Worm (Caenorhabditis elegans) whole organism, young adult: ENCODE measurements around the gene jac-1.
A peak's percentile ranks its signal among the peaks of the same experiment; 100 is the strongest.

Experiments used
- B0019.2 ChIP-seq: fragments of 200-800 bp; sonication (Bioruptor generic); conservative IDR thresholded peaks from 2 replicates; pipeline ENCODE4 v1.3.6; 2022; ENCODE audit warnings: missing genetic modification reagents, missing genetic modification characterization, missing compliant biosample characterization
- B0261.1 ChIP-seq: sonication (generic microtip); optimal IDR thresholded peaks from 2 replicates; lab custom pipeline; 2016; ENCODE audit warnings: mild to moderate bottlenecking, missing genetic modification characterization, moderate library complexity, missing compliant biosample characterization
- F22D6.2 ChIP-seq: sonication (generic microtip); optimal IDR thresholded peaks from 2 replicates; lab custom pipeline; 2016; ENCODE audit warnings: mild to moderate bottlenecking, missing genetic modification characterization, missing compliant biosample characterization
- F33H1.4 ChIP-seq: fragments of 200-800 bp; sonication (Bioruptor generic); IDR thresholded peaks from 2 replicates; pipeline ENCODE4 v1.3.6; 2022; ENCODE audit warnings: missing genetic modification reagents, missing genetic modification characterization, missing compliant biosample characterization
- F55B11.4 ChIP-seq: sonication (generic microtip); optimal IDR thresholded peaks from 2 replicates; lab custom pipeline; 2016; ENCODE audit warnings: missing compliant biosample characterization, missing genetic modification characterization, borderline replicate concordance; ENCODE audit not compliant: insufficient read depth
- K11D2.4 ChIP-seq: fragments of 200-800 bp; sonication (Bioruptor generic); IDR thresholded peaks from 2 replicates; pipeline ENCODE4 v1.3.6; 2022; ENCODE audit warnings: missing genetic modification reagents, missing genetic modification characterization, missing compliant biosample characterization
- T26A5.8 ChIP-seq: sonication (generic microtip); optimal IDR thresholded peaks from 2 replicates; lab custom pipeline; 2016; ENCODE audit warnings: missing genetic modification characterization, missing compliant biosample characterization
- ZK185.1 ChIP-seq: sonication (generic microtip); optimal IDR thresholded peaks from 2 replicates; lab custom pipeline; 2016; ENCODE audit warnings: mild to moderate bottlenecking, missing genetic modification characterization, missing compliant biosample characterization; ENCODE audit not compliant: poor library complexity, severe bottlenecking
- attf-3 ChIP-seq: fragments of 200-800 bp; sonication (Bioruptor generic); conservative IDR thresholded peaks from 2 replicates; pipeline ENCODE4 v1.3.6; 2022; ENCODE audit warnings: missing genetic modification reagents, missing genetic modification characterization, missing compliant biosample characterization
- attf-6 ChIP-seq: fragments of 200-800 bp; sonication (Bioruptor generic); IDR thresholded peaks from 2 replicates; pipeline ENCODE4 v1.3.6; 2022; ENCODE audit warnings: missing genetic modification reagents, missing genetic modification characterization, missing compliant biosample characterization
- ceh-40 ChIP-seq: fragments of 200-800 bp; sonication (Bioruptor generic); IDR thresholded peaks from 2 replicates; pipeline ENCODE4 v1.3.6; 2022; ENCODE audit warnings: missing genetic modification characterization, missing compliant biosample characterization
- ceh-58 ChIP-seq: fragments of 200-800 bp; sonication (Bioruptor generic); IDR thresholded peaks from 2 replicates; pipeline ENCODE4 v1.3.6; 2022; ENCODE audit warnings: missing genetic modification characterization, missing compliant biosample characterization
- ceh-79 ChIP-seq: sonication (generic microtip); optimal IDR thresholded peaks from 2 replicates; lab custom pipeline; 2017; ENCODE audit warnings: mild to moderate bottlenecking, missing genetic modification characterization, missing compliant biosample characterization
- ceh-91 ChIP-seq: fragments of 200-800 bp; sonication (Bioruptor generic); IDR thresholded peaks from 2 replicates; pipeline ENCODE4 v1.3.6; 2022; ENCODE audit warnings: missing genetic modification reagents, missing genetic modification characterization, missing compliant biosample characterization
- egl-44 ChIP-seq: fragments of 200-800 bp; sonication (Bioruptor generic); IDR thresholded peaks from 2 replicates; pipeline ENCODE4 v1.3.6; 2022; ENCODE audit warnings: missing genetic modification reagents, missing genetic modification characterization, missing compliant biosample characterization
- ets-4 ChIP-seq: fragments of 200-800 bp; sonication (Bioruptor generic); optimal IDR thresholded peaks from 2 replicates; lab custom pipeline; 2018; ENCODE audit warnings: mild to moderate bottlenecking, missing genetic modification characterization, missing compliant biosample characterization
- gei-17 ChIP-seq: fragments of 200-800 bp; sonication (Bioruptor generic); optimal IDR thresholded peaks from 2 replicates; lab custom pipeline; 2018; ENCODE audit warnings: mild to moderate bottlenecking, missing genetic modification characterization, missing compliant biosample characterization
- hlh-12 ChIP-seq: sonication (generic microtip); optimal IDR thresholded peaks from 2 replicates; lab custom pipeline; 2016; ENCODE audit warnings: missing genetic modification characterization, missing compliant biosample characterization
- hrde-1 ChIP-seq: sonication (generic microtip); optimal IDR thresholded peaks from 2 replicates; lab custom pipeline; 2016; ENCODE audit warnings: missing genetic modification characterization, mild to moderate bottlenecking, missing compliant biosample characterization, moderate library complexity, missing genotype, missing genetic modification reagents, borderline replicate concordance
- lir-1 ChIP-seq: fragments of 200-800 bp; sonication (Bioruptor generic); conservative IDR thresholded peaks from 2 replicates; pipeline ENCODE4 v1.3.6; 2022; ENCODE audit warnings: missing genetic modification reagents, missing genetic modification characterization, missing compliant biosample characterization
- lsl-1 ChIP-seq: fragments of 200-800 bp; sonication (Bioruptor generic); optimal IDR thresholded peaks from 2 replicates; lab custom pipeline; 2018; ENCODE audit warnings: mild to moderate bottlenecking, missing genetic modification characterization, moderate library complexity, missing compliant biosample characterization
- nhr-179 ChIP-seq: sonication (generic microtip); optimal IDR thresholded peaks from 2 replicates; lab custom pipeline; 2016; ENCODE audit warnings: mild to moderate bottlenecking, missing genetic modification characterization, missing compliant biosample characterization
- nhr-27 ChIP-seq: fragments of 200-800 bp; sonication (Bioruptor generic); optimal IDR thresholded peaks from 2 replicates; lab custom pipeline; 2018; ENCODE audit warnings: mild to moderate bottlenecking, missing genetic modification characterization, moderate library complexity, missing compliant biosample characterization
- rpc-1 ChIP-seq, 2 experiments: fragments of 150-350 bp in 1 of 2; sonication (generic microtip) in 1 of 2; optimal IDR thresholded peaks; 2 replicates each; lab custom pipeline; 2014 to 2018; ENCODE audit warnings: missing biosample characterization in 1 of 2, missing genetic modification characterization in 1 of 2, missing genetic modification reagents in 1 of 2, missing genotype in 1 of 2
- snpc-3.4 ChIP-seq: sonication (generic microtip); optimal IDR thresholded peaks from 2 replicates; lab custom pipeline; 2017; ENCODE audit warnings: missing genetic modification characterization, mild to moderate bottlenecking, missing compliant biosample characterization, antibody characterized with exemption, moderate library complexity, missing genotype, missing genetic modification reagents
- snpc-4 ChIP-seq, 5 experiments: fragments of 150-350 bp in 1 of 5; sonication (generic microtip) in 4 of 5; optimal IDR thresholded peaks; 2 replicates each; lab custom pipeline; 2014 to 2018; ENCODE audit warnings: missing genetic modification characterization in 5 of 5, missing biosample characterization in 3 of 5, antibody characterized with exemption in 2 of 5, mild to moderate bottlenecking in 2 of 5, missing compliant biosample characterization in 2 of 5, missing genotype in 2 of 5, moderate library complexity in 2 of 5, missing genetic modification reagents in 1 of 5
- sptf-2 ChIP-seq: fragments of 200-800 bp; sonication (Bioruptor generic); optimal IDR thresholded peaks from 2 replicates; lab custom pipeline; 2018; ENCODE audit warnings: mild to moderate bottlenecking, missing genetic modification characterization, missing compliant biosample characterization
- tbp1 ChIP-seq: fragments of 200-800 bp; sonication (Bioruptor generic); optimal IDR thresholded peaks from 2 replicates; lab custom pipeline; 2018; ENCODE audit warnings: mild to moderate bottlenecking, missing genetic modification characterization, missing compliant biosample characterization
- tbx-9 ChIP-seq: sonication (generic microtip); optimal IDR thresholded peaks from 2 replicates; lab custom pipeline; 2016; ENCODE audit warnings: borderline replicate concordance, missing genetic modification characterization, inconsistent platforms, missing compliant biosample characterization
- ztf-22 ChIP-seq: fragments of 200-800 bp; sonication (Bioruptor generic); optimal IDR thresholded peaks from 2 replicates; lab custom pipeline; 2018; ENCODE audit warnings: mild to moderate bottlenecking, missing genetic modification characterization, moderate library complexity, missing compliant biosample characterization
- ztf-3 ChIP-seq: fragments of 200-800 bp; sonication (Bioruptor generic); optimal IDR thresholded peaks from 2 replicates; lab custom pipeline; 2018; ENCODE audit warnings: mild to moderate bottlenecking, missing genetic modification characterization, missing compliant biosample characterization
- ztf-6 ChIP-seq: fragments of 200-800 bp; sonication (Bioruptor generic); IDR thresholded peaks from 2 replicates; pipeline ENCODE4 v1.3.6; 2022; ENCODE audit warnings: missing genetic modification reagents, missing genetic modification characterization, missing compliant biosample characterization

jac-1 gene

ce11 chrIV:16047468-16047867 is 20.8 kb upstream of the jac-1 start:
- TF ChIP-seq F33H1.4 (GFP tag; lab: Robert Waterston, UW), result no peak
- no peak for TF ChIP-seq nhr-179 (tag; lab: Kevin White, UChicago)
- TF ChIP-seq ceh-40, result no peak
- no peak for TF ChIP-seq gei-17 (GFP tag; lab: Kevin White, UChicago)
- no peak for TF ChIP-seq F22D6.2 (tag; lab: Kevin White, UChicago)
- no peak for TF ChIP-seq hrde-1 (tag; lab: Kevin White, UChicago)
- no peak for TF ChIP-seq lir-1 (GFP tag; lab: Robert Waterston, UW)
- no peak for TF ChIP-seq nhr-27 (tag; lab: Kevin White, UChicago)
- no peak for TF ChIP-seq attf-3
- TF ChIP-seq lsl-1 (GFP tag; lab: Kevin White, UChicago), result no peak

- TF ChIP-seq snpc-4 (GFP tag; optimal IDR thresholded peaks at IDR 0.05; lab: Kevin White, UChicago), result no peak
- peak in 2 of 4 experiments; percentile 26 to 65 for TF ChIP-seq snpc-4 (tag; optimal IDR thresholded peaks at IDR 0.05; lab: Kevin White, UChicago)
- peak; percentile 84 for TF ChIP-seq attf-6 (GFP tag; lab: Robert Waterston, UW)
- TF ChIP-seq B0019.2 (GFP tag; lab: Robert Waterston, UW), result no peak
- TF ChIP-seq, all 124 proteins: peak for 2
Observed at ce11 chrIV:16041038-16041437, 14.4 kb upstream of the jac-1 start.

- TF ChIP-seq tbx-9 (tag; lab: Kevin White, UChicago) (no peak), snpc-4 (GFP tag; optimal IDR thresholded peaks at IDR 0.05; lab: Kevin White, UChicago) (no peak), snpc-4 (tag; optimal IDR thresholded peaks at IDR 0.05; lab: Kevin White, UChicago) (peak in 2 of 4 experiments; percentile 59 to 78), attf-6 (GFP tag; lab: Robert Waterston, UW) (0 out of 2 replicates have a peak, but pooled peaks have one; percentile 71), K11D2.4 (GFP tag; lab: Robert Waterston, UW) (no peak)
- TF ChIP-seq, all 124 proteins: peak for 2
Observed at ce11 chrIV:16038000-16038399, 11.4 kb upstream of the jac-1 start.

ce11 chrIV:16036696-16037095 is 10.0 kb upstream of the jac-1 start:
- TF ChIP-seq ceh-58 (GFP tag; lab: Robert Waterston, UW) (no peak), egl-44 (GFP tag; lab: Robert Waterston, UW) (no peak), ztf-22 (GFP tag; lab: Kevin White, UChicago) (no peak), ceh-79 (tag; lab: Kevin White, UChicago) (no peak), ceh-91 (GFP tag; lab: Robert Waterston, UW) (no peak), ets-4 (GFP tag; lab: Kevin White, UChicago) (no peak), sptf-2 (GFP tag; lab: Kevin White, UChicago) (no peak)

ce11 chrIV:16036057-16036456 is 9.4 kb upstream of the jac-1 start:
- TF ChIP-seq B0261.1 (tag; lab: Kevin White, UChicago) (peak; percentile 23), K11D2.4 (GFP tag; lab: Robert Waterston, UW) (no peak), tbp1 (peak; percentile 77), snpc-4 (GFP tag; optimal IDR thresholded peaks at IDR 0.05; lab: Kevin White, UChicago) (peak; percentile 55), snpc-4 (tag; optimal IDR thresholded peaks at IDR 0.05; lab: Kevin White, UChicago) (peak in 3 of 4 experiments; percentile 88 to 94 (median 91)), attf-6 (GFP tag; lab: Robert Waterston, UW) (peak; percentile 94), rpc-1 (optimal IDR thresholded peaks at IDR 0.05; lab: Kevin White, UChicago) (peak; percentile 10), rpc-1 (tag; optimal IDR thresholded peaks at IDR 0.05; lab: Kevin White, UChicago) (peak; percentile 65)

- no peak for TF ChIP-seq snpc-4 (GFP tag; optimal IDR thresholded peaks at IDR 0.05; lab: Kevin White, UChicago)
- TF ChIP-seq snpc-4 (tag; optimal IDR thresholded peaks at IDR 0.05; lab: Kevin White, UChicago), result peak in 3 of 4 experiments; percentile 58 to 76 (median 67)
- no peak for TF ChIP-seq hlh-12 (tag; lab: Kevin White, UChicago)
- no peak for TF ChIP-seq T26A5.8 (tag; lab: Kevin White, UChicago)
- TF ChIP-seq ztf-3 (GFP tag; lab: Kevin White, UChicago), result no peak
- TF ChIP-seq F55B11.4 (tag; lab: Kevin White, UChicago), result no peak
- peak; percentile 86 for TF ChIP-seq attf-6 (GFP tag; lab: Robert Waterston, UW)
- no peak for TF ChIP-seq ZK185.1 (tag; lab: Kevin White, UChicago)
- TF ChIP-seq ztf-6, result no peak
- TF ChIP-seq snpc-3.4 (tag; lab: Kevin White, UChicago), result no peak
Observed at ce11 chrIV:16035109-16035508, 8.5 kb upstream of the jac-1 start.
